Fruit fly (Drosophila melanogaster): ENCODE results near the gene CecA2.

CecA2 gene

dm6 chr3R:30248565-30248964 is 36.6 kb downstream of the CecA2 start (continued):
- TF ChIP-seq gcm (GFP tag; optimal IDR thresholded peaks at IDR 0.05) (no peak), Xbp1 (GFP tag; optimal IDR thresholded peaks at IDR 0.05) (no peak), knrl (GFP tag; IDR thresholded peaks at IDR 0.05; ENCODE audit: partially characterized antibody) (peak; percentile 61), CG3281 (GFP tag; optimal IDR thresholded peaks at IDR 0.05) (no peak), dmrt11E (tag; optimal IDR thresholded peaks at IDR 0.05) (no peak), Dll (GFP tag; IDR thresholded peaks at IDR 0.05; ENCODE audit: partially characterized antibody) (peak; percentile 58; the same call in 2 of the 4 replicates), CG30431 (GFP tag; optimal IDR thresholded peaks at IDR 0.05) (no peak), sqz (GFP tag; optimal IDR thresholded peaks at IDR 0.05) (no peak), bab2 (GFP tag; optimal IDR thresholded peaks at IDR 0.05) (no peak), chif (GFP tag; optimal IDR thresholded peaks at IDR 0.05) (no peak), CG11093 (GFP tag; IDR thresholded peaks at IDR 0.05) (no peak), Deaf1 (tag; optimal IDR thresholded peaks at IDR 0.05) (no peak), CG14667 (GFP tag; IDR thresholded peaks at IDR 0.05) (no peak), Gug (GFP tag; IDR thresholded peaks at IDR 0.05) (0 out of 4 replicates have a peak, but pooled peaks have one; percentile 10), CG12942 (GFP tag; optimal IDR thresholded peaks at IDR 0.05) (no peak), CG1233 (GFP tag; optimal IDR thresholded peaks at IDR 0.05) (no peak), cato (GFP tag; optimal IDR thresholded peaks at IDR 0.05; ENCODE audit: borderline replicate concordance) (no peak), CG1792 (GFP tag; optimal IDR thresholded peaks at IDR 0.05) (no peak), twi (tag; optimal IDR thresholded peaks at IDR 0.05) (no peak), CG4328 (GFP tag; optimal IDR thresholded peaks at IDR 0.05) (no peak), Vsx1 (GFP tag; optimal IDR thresholded peaks at IDR 0.05) (no peak), ato (GFP tag; IDR thresholded peaks at IDR 0.05; ENCODE audit: partially characterized antibody) (peak; percentile 82), Hr3 (GFP tag; optimal IDR thresholded peaks at IDR 0.05) (no peak), vfl (GFP tag; optimal IDR thresholded peaks at IDR 0.05) (no peak), Opbp (GFP tag; IDR thresholded peaks at IDR 0.05; ENCODE audit: partially characterized antibody) (peak; percentile 86), HLH4C (GFP tag; IDR thresholded peaks at IDR 0.05; ENCODE audit: partially characterized antibody) (peak; percentile 81), CG9609 (GFP tag; optimal IDR thresholded peaks at IDR 0.05) (no peak), CG10209 (GFP tag; optimal IDR thresholded peaks at IDR 0.05) (no peak), CG6272 (GFP tag; IDR thresholded peaks at IDR 0.05) (no peak), chinmo (GFP tag; IDR thresholded peaks at IDR 0.05; ENCODE audit: partially characterized antibody) (peak; percentile 43; the same call in 1 of the 4 replicates), HmgZ (tag; optimal IDR thresholded peaks at IDR 0.05) (no peak), CG13287 (GFP tag; IDR thresholded peaks at IDR 0.05; ENCODE audit: partially characterized antibody) (peak; percentile 69), Bgb (GFP tag; IDR thresholded peaks at IDR 0.05; ENCODE audit: partially characterized antibody) (peak; percentile 88), lilli (GFP tag; optimal IDR thresholded peaks at IDR 0.05) (no peak), Doc2 (GFP tag; IDR thresholded peaks at IDR 0.05) (no peak), CG7556 (GFP tag; optimal IDR thresholded peaks at IDR 0.05) (no peak), NfI (GFP tag; optimal IDR thresholded peaks at IDR 0.05) (no peak), zen (tag; optimal IDR thresholded peaks at IDR 0.05) (no peak), CG34422 (GFP tag; IDR thresholded peaks at IDR 0.05) (no peak), CG5180 (GFP tag; optimal IDR thresholded peaks at IDR 0.05) (no peak), GATAe (GFP tag; conservative IDR thresholded peaks at IDR 0.05) (no peak), Hr39 (optimal IDR thresholded peaks at IDR 0.05) (no peak), CG3995 (GFP tag; optimal IDR thresholded peaks at IDR 0.05) (no peak), CG4854 (GFP tag; optimal IDR thresholded peaks at IDR 0.05) (no peak), Hmr (GFP tag; optimal IDR thresholded peaks at IDR 0.05) (no peak), D (optimal IDR thresholded peaks at IDR 0.05) (no peak), D (GFP tag; optimal IDR thresholded peaks at IDR 0.05) (no peak), CG34376 (GFP tag; optimal IDR thresholded peaks at IDR 0.05) (no peak), nerfin-2 (GFP tag; IDR thresholded peaks at IDR 0.05; ENCODE audit: partially characterized antibody) (peak; percentile 65), CG11504 (tag; optimal IDR thresholded peaks at IDR 0.05) (peak; percentile 22)

Data from whole organism, embryonic.